Fruit fly (Drosophila melanogaster): ENCODE results near the gene CG44194.
A peak's percentile ranks its signal among the peaks of the same experiment; 100 is the strongest.

The CG44194 gene

dm6 chr3R:13039037-13039583 is 41.6 kb upstream of the CG44194 start:
- TF ChIP-seq sage (GFP tag; optimal IDR thresholded peaks at IDR 0.05): no peak
- TF ChIP-seq CG32264 (GFP tag; optimal IDR thresholded peaks at IDR 0.05): no peak
- no peak for TF ChIP-seq Sp1 (GFP tag; optimal IDR thresholded peaks at IDR 0.05)
- TF ChIP-seq HLH106 (tag; optimal IDR thresholded peaks at IDR 0.05): peak; percentile 21
- TF ChIP-seq lola (GFP tag; optimal IDR thresholded peaks at IDR 0.05): no peak
- no peak for TF ChIP-seq OdsH (GFP tag; optimal IDR thresholded peaks at IDR 0.05)
- TF ChIP-seq CG9705 (GFP tag; optimal IDR thresholded peaks at IDR 0.05): no peak
- no peak for TF ChIP-seq Dfd (GFP tag; optimal IDR thresholded peaks at IDR 0.05)
- TF ChIP-seq dmrt93B (GFP tag; optimal IDR thresholded peaks at IDR 0.05): no peak
- peak; percentile 35 for TF ChIP-seq h (GFP tag; optimal IDR thresholded peaks at IDR 0.05)
- no peak for TF ChIP-seq Abd-B (GFP tag; optimal IDR thresholded peaks at IDR 0.05)
- no peak for TF ChIP-seq Rel (GFP tag; optimal IDR thresholded peaks at IDR 0.05)
- TF ChIP-seq Rel (tag; optimal IDR thresholded peaks at IDR 0.05): peak; percentile 92
- no peak for TF ChIP-seq Hnf4 (GFP tag; optimal IDR thresholded peaks at IDR 0.05)
- TF ChIP-seq jim (GFP tag; optimal IDR thresholded peaks at IDR 0.05): peak; percentile 82
- peak; percentile 23 for TF ChIP-seq ey (GFP tag; optimal IDR thresholded peaks at IDR 0.05)
- TF ChIP-seq foxo (GFP tag; optimal IDR thresholded peaks at IDR 0.05): no peak
- TF ChIP-seq dl (GFP tag; optimal IDR thresholded peaks at IDR 0.05; ENCODE audit: insufficient read depth in 1 of 2, partially characterized antibody in 2 of 2): no peak
- no peak for TF ChIP-seq brk (GFP tag; optimal IDR thresholded peaks at IDR 0.05)
- no peak for TF ChIP-seq Jra (GFP tag; optimal IDR thresholded peaks at IDR 0.05)
- no peak for TF ChIP-seq pan (optimal IDR thresholded peaks at IDR 0.05)
- no peak for TF ChIP-seq N (GFP tag; optimal IDR thresholded peaks at IDR 0.05)
- no peak for TF ChIP-seq Dif (GFP tag; optimal IDR thresholded peaks at IDR 0.05; ENCODE audit: partially characterized antibody)
- TF ChIP-seq fru (GFP tag; optimal IDR thresholded peaks at IDR 0.05): peak; percentile 25
- peak; percentile 29 for TF ChIP-seq br (GFP tag; optimal IDR thresholded peaks at IDR 0.05)

- TF ChIP-seq Hr83 (GFP tag; optimal IDR thresholded peaks at IDR 0.05; ENCODE audit: poor library complexity, severe bottlenecking) (no peak), brk (GFP tag; optimal IDR thresholded peaks at IDR 0.05) (no peak), foxo (GFP tag; optimal IDR thresholded peaks at IDR 0.05) (no peak), pan (optimal IDR thresholded peaks at IDR 0.05) (no peak), Hr78 (GFP tag; optimal IDR thresholded peaks at IDR 0.05) (no peak), Mio (GFP tag; optimal IDR thresholded peaks at IDR 0.05) (no peak), dl (GFP tag; optimal IDR thresholded peaks at IDR 0.05; ENCODE audit: insufficient read depth in 1 of 2, partially characterized antibody in 2 of 2) (no peak), tai (GFP tag; optimal IDR thresholded peaks at IDR 0.05) (no peak), Abd-B (GFP tag; optimal IDR thresholded peaks at IDR 0.05) (no peak), usp (GFP tag; optimal IDR thresholded peaks at IDR 0.05) (no peak), lola (GFP tag; optimal IDR thresholded peaks at IDR 0.05) (no peak), sv (GFP tag; optimal IDR thresholded peaks at IDR 0.05) (no peak), Dif (GFP tag; optimal IDR thresholded peaks at IDR 0.05; ENCODE audit: partially characterized antibody) (no peak), CrebA (GFP tag; optimal IDR thresholded peaks at IDR 0.05; ENCODE audit: borderline replicate concordance) (no peak), woc (GFP tag; optimal IDR thresholded peaks at IDR 0.05) (no peak), CG32264 (GFP tag; optimal IDR thresholded peaks at IDR 0.05) (no peak), ey (GFP tag; optimal IDR thresholded peaks at IDR 0.05) (no peak), Dfd (GFP tag; optimal IDR thresholded peaks at IDR 0.05) (no peak), CG9705 (GFP tag; optimal IDR thresholded peaks at IDR 0.05) (no peak)
Measured at dm6 chr3R:13038075-13038474, 40.5 kb upstream of the CG44194 start, which contains the start of gene CG11668. TSS of gene CG11668 (plus strand) at chr3R:13038375.

- TF ChIP-seq dl (GFP tag; optimal IDR thresholded peaks at IDR 0.05; ENCODE audit: insufficient read depth in 1 of 2, partially characterized antibody in 2 of 2) (no peak), h (GFP tag; optimal IDR thresholded peaks at IDR 0.05) (no peak), GATAd (GFP tag; optimal IDR thresholded peaks at IDR 0.05) (no peak), HLH106 (tag; optimal IDR thresholded peaks at IDR 0.05) (no peak), Jra (GFP tag; optimal IDR thresholded peaks at IDR 0.05) (no peak), lola (GFP tag; optimal IDR thresholded peaks at IDR 0.05) (no peak), Hr78 (GFP tag; optimal IDR thresholded peaks at IDR 0.05) (no peak), Mio (GFP tag; optimal IDR thresholded peaks at IDR 0.05) (no peak), pan (optimal IDR thresholded peaks at IDR 0.05) (no peak), CG9705 (GFP tag; optimal IDR thresholded peaks at IDR 0.05) (no peak), woc (GFP tag; optimal IDR thresholded peaks at IDR 0.05) (no peak), foxo (GFP tag; optimal IDR thresholded peaks at IDR 0.05) (no peak), dsf (GFP tag; optimal IDR thresholded peaks at IDR 0.05; ENCODE audit: borderline replicate concordance) (no peak), Dif (GFP tag; optimal IDR thresholded peaks at IDR 0.05; ENCODE audit: partially characterized antibody) (no peak), Myc (optimal IDR thresholded peaks at IDR 0.05) (no peak), Dfd (GFP tag; optimal IDR thresholded peaks at IDR 0.05) (no peak)
Measured at dm6 chr3R:13036064-13036463, 38.5 kb upstream of the CG44194 start.

All from whole organism, wandering third instar larva.